Fruit fly (Drosophila melanogaster) whole organism, embryonic: Measurements from ENCODE around the gene CG42445.

ENCODE experiments used
- Awh ChIP-seq: fragments of 200-800 bp; sonication (Bioruptor generic); IDR thresholded peaks from 2 replicates; pipeline ENCODE4, ENCODE4 v1.3.6; 2022; ENCODE audit warnings: missing biosample characterization, missing genetic modification characterization
- CG11504 ChIP-seq: fragments of 200-800 bp; sonication (Bioruptor generic); optimal IDR thresholded peaks from 3 replicates; lab custom pipeline; 2019; ENCODE audit warnings: missing biosample characterization, mild to moderate bottlenecking, missing genetic modification characterization, moderate library complexity
- CG12236 ChIP-seq: fragments of 200-800 bp; sonication (Bioruptor generic); optimal IDR thresholded peaks from 2 replicates; lab custom pipeline; 2016; ENCODE audit warnings: missing biosample characterization, missing genetic modification characterization
- CG12299 ChIP-seq: fragments of 200-800 bp; sonication (Bioruptor generic); optimal IDR thresholded peaks from 2 replicates; lab custom pipeline; 2018; ENCODE audit warnings: missing biosample characterization, mild to moderate bottlenecking, missing genetic modification characterization
- CG14710 ChIP-seq: fragments of 200-800 bp; sonication (Bioruptor generic); optimal IDR thresholded peaks from 3 replicates; lab custom pipeline; 2019; ENCODE audit warnings: missing biosample characterization, mild to moderate bottlenecking, missing genetic modification characterization, moderate library complexity
- CG15479 ChIP-seq: fragments of 200-800 bp; sonication (Bioruptor generic); optimal IDR thresholded peaks from 3 replicates; lab custom pipeline; 2019; ENCODE audit warnings: missing biosample characterization, mild to moderate bottlenecking, missing genetic modification characterization, moderate library complexity
- CG15601 ChIP-seq: fragments of 200-800 bp; sonication (Bioruptor generic); optimal IDR thresholded peaks from 3 replicates; lab custom pipeline; 2019; ENCODE audit warnings: missing biosample characterization, mild to moderate bottlenecking, missing genetic modification characterization, moderate library complexity
- CG17385 ChIP-seq: fragments of 200-800 bp; sonication (Bioruptor generic); optimal IDR thresholded peaks from 3 replicates; lab custom pipeline; 2018; ENCODE audit warnings: missing biosample characterization, mild to moderate bottlenecking, missing genetic modification characterization
- CG18619 ChIP-seq: fragments of 200-800 bp; sonication (Bioruptor generic); optimal IDR thresholded peaks from 3 replicates; lab custom pipeline; 2017; ENCODE audit warnings: missing biosample characterization, mild to moderate bottlenecking, missing genetic modification characterization
- CG2199 ChIP-seq: fragments of 200-800 bp; sonication (Bioruptor generic); IDR thresholded peaks from 3 replicates; pipeline ENCODE4 v1.3.6; 2022; ENCODE audit warnings: missing biosample characterization, missing genetic modification characterization
- CG31441 ChIP-seq: fragments of 200-800 bp; sonication (Bioruptor generic); IDR thresholded peaks from 2 replicates; pipeline ENCODE4 v1.3.6; 2022; ENCODE audit warnings: missing biosample characterization, missing genetic modification characterization
- CG32767 ChIP-seq: fragments of 200-800 bp; sonication (Bioruptor generic); IDR thresholded peaks from 2 replicates; pipeline ENCODE4 v1.3.6; 2022; ENCODE audit warnings: missing biosample characterization, missing genetic modification characterization
- CG3281 ChIP-seq: fragments of 200-800 bp; sonication (Bioruptor generic); optimal IDR thresholded peaks from 3 replicates; lab custom pipeline; 2017; ENCODE audit warnings: missing biosample characterization, mild to moderate bottlenecking, missing genetic modification characterization
- CG3407 ChIP-seq: fragments of 200-800 bp; sonication (Bioruptor generic); optimal IDR thresholded peaks from 2 replicates; lab custom pipeline; 2018; ENCODE audit warnings: missing biosample characterization, mild to moderate bottlenecking, missing genetic modification characterization
- CG34422 ChIP-seq: fragments of 200-800 bp; sonication (Bioruptor generic); IDR thresholded peaks from 3 replicates; pipeline ENCODE4 v1.3.6; 2022; ENCODE audit warnings: missing biosample characterization, missing genetic modification characterization
- CG4617 ChIP-seq: fragments of 200-800 bp; sonication (Bioruptor generic); optimal IDR thresholded peaks from 3 replicates; lab custom pipeline; 2016; ENCODE audit warnings: missing biosample characterization, missing genetic modification characterization, borderline replicate concordance
- CG6272 ChIP-seq: fragments of 200-800 bp; sonication (Bioruptor generic); IDR thresholded peaks from 2 replicates; pipeline ENCODE4 v1.3.6; 2022; ENCODE audit warnings: missing biosample characterization, missing genetic modification characterization
- CG6854 ChIP-seq: fragments of 200-800 bp; sonication (Bioruptor generic); optimal IDR thresholded peaks from 3 replicates; lab custom pipeline; 2017; ENCODE audit warnings: missing biosample characterization, mild to moderate bottlenecking, missing genetic modification characterization
- CG9797 ChIP-seq: fragments of 200-800 bp; sonication (Bioruptor generic); optimal IDR thresholded peaks from 3 replicates; lab custom pipeline; 2018; ENCODE audit warnings: missing biosample characterization, mild to moderate bottlenecking, missing genetic modification characterization
- Chrac-16 ChIP-seq: fragments of 200-800 bp; sonication (Bioruptor generic); optimal IDR thresholded peaks from 3 replicates; lab custom pipeline; 2016; ENCODE audit warnings: missing biosample characterization, missing genetic modification characterization
- CoRest ChIP-seq: fragments of 200-800 bp; sonication (Bioruptor generic); optimal IDR thresholded peaks from 3 replicates; lab custom pipeline; 2018; ENCODE audit warnings: missing biosample characterization, mild to moderate bottlenecking, missing genetic modification characterization, moderate library complexity
- Dad ChIP-seq: fragments of 200-800 bp; sonication (Bioruptor generic); optimal IDR thresholded peaks from 3 replicates; lab custom pipeline; 2016; ENCODE audit warnings: missing biosample characterization, missing genetic modification characterization
- Dll ChIP-seq: fragments of 200-800 bp; sonication (Bioruptor generic); IDR thresholded peaks from 4 replicates; pipeline ENCODE4 v1.3.6; 2022; ENCODE audit warnings: missing biosample characterization, missing genetic modification characterization; ENCODE audit not compliant: partially characterized antibody
- H2.0 ChIP-seq: fragments of 200-800 bp; sonication (Bioruptor generic); IDR thresholded peaks from 2 replicates; pipeline ENCODE4 v1.3.6; 2022; ENCODE audit warnings: missing biosample characterization, missing genetic modification characterization
- Med ChIP-seq: fragments of 200-800 bp; sonication (Bioruptor generic); peaks from one replicate; lab custom pipeline; 2016; ENCODE audit warnings: missing biosample characterization, missing genetic modification characterization, mild to moderate bottlenecking, inconsistent platforms, moderate library complexity
- Mrtf ChIP-seq: fragments of 200-800 bp; sonication (Bioruptor generic); IDR thresholded peaks from 3 replicates; pipeline ENCODE4 v1.3.6; 2022; ENCODE audit warnings: missing biosample characterization, missing genetic modification characterization
- Sin3A ChIP-seq: fragments of >200 bp; optimal IDR thresholded peaks from 2 replicates; lab custom pipeline; 2018
- Sox102F ChIP-seq: fragments of 200-800 bp; sonication (Bioruptor generic); optimal IDR thresholded peaks from 2 replicates; lab custom pipeline; 2018; ENCODE audit warnings: missing biosample characterization, mild to moderate bottlenecking, missing genetic modification characterization, moderate library complexity
- Usf ChIP-seq: fragments of 200-800 bp; sonication (Bioruptor generic); optimal IDR thresholded peaks from 2 replicates; lab custom pipeline; 2017; ENCODE audit warnings: missing genotype, missing biosample characterization, missing genetic modification characterization
- Xbp1 ChIP-seq: fragments of 200-800 bp; sonication (Bioruptor generic); optimal IDR thresholded peaks from 3 replicates; lab custom pipeline; 2016; ENCODE audit warnings: missing biosample characterization, mild to moderate bottlenecking, missing genetic modification characterization
- dati ChIP-seq: fragments of 200-800 bp; sonication (Bioruptor generic); IDR thresholded peaks from 2 replicates; pipeline ENCODE4 v1.3.6; 2022; ENCODE audit warnings: missing biosample characterization, missing genetic modification characterization
- dmrt11E ChIP-seq: fragments of 200-800 bp; sonication (Bioruptor generic); optimal IDR thresholded peaks from 3 replicates; lab custom pipeline; 2018; ENCODE audit warnings: missing biosample characterization, mild to moderate bottlenecking, missing genetic modification characterization, moderate library complexity
- emc ChIP-seq: fragments of 200-800 bp; sonication (Bioruptor generic); optimal IDR thresholded peaks from 2 replicates; lab custom pipeline; 2016; ENCODE audit warnings: missing biosample characterization, missing genetic modification characterization
- exex ChIP-seq: fragments of 200-800 bp; sonication (Bioruptor generic); optimal IDR thresholded peaks from 4 replicates; lab custom pipeline; 2018; ENCODE audit warnings: missing biosample characterization, mild to moderate bottlenecking, missing genetic modification characterization, moderate library complexity
- fd64A ChIP-seq: fragments of 200-800 bp; sonication (Bioruptor generic); optimal IDR thresholded peaks from 3 replicates; lab custom pipeline; 2018; ENCODE audit warnings: missing biosample characterization, mild to moderate bottlenecking, missing genetic modification characterization
- ham ChIP-seq: fragments of 200-800 bp; sonication (Bioruptor generic); IDR thresholded peaks from 2 replicates; pipeline ENCODE4 v1.3.6; 2022; ENCODE audit warnings: missing biosample characterization, missing genetic modification characterization
- jing ChIP-seq: fragments of 200-800 bp; sonication (Bioruptor generic); optimal IDR thresholded peaks from 2 replicates; lab custom pipeline; 2018; ENCODE audit warnings: missing biosample characterization, mild to moderate bottlenecking, missing genetic modification characterization
- lov ChIP-seq, 2 experiments: fragments of 200-800 bp in 1 of 2; fragments of >200 bp in 1 of 2; sonication (Bioruptor generic) in 1 of 2; IDR thresholded peaks in 1 of 2; optimal IDR thresholded peaks in 1 of 2; 2 replicates in 1 of 2; 3 replicates in 1 of 2; pipeline versions ENCODE4 v1.3.6 to Lab custom; 2017 to 2022; ENCODE audit warnings: missing biosample characterization in 1 of 2, missing genetic modification characterization in 1 of 2
- nerfin-2 ChIP-seq: fragments of 200-800 bp; sonication (Bioruptor generic); IDR thresholded peaks from 2 replicates; pipeline ENCODE4 v1.3.6; 2022; ENCODE audit warnings: missing biosample characterization, missing genetic modification characterization; ENCODE audit not compliant: partially characterized antibody
- nmo ChIP-seq: fragments of 200-800 bp; sonication (Bioruptor generic); optimal IDR thresholded peaks from 2 replicates; lab custom pipeline; 2018; ENCODE audit warnings: missing biosample characterization, mild to moderate bottlenecking, missing genetic modification characterization, moderate library complexity
- psq ChIP-seq: fragments of 200-800 bp; sonication (Bioruptor generic); optimal IDR thresholded peaks from 2 replicates; lab custom pipeline; 2017; ENCODE audit warnings: missing biosample characterization, missing genetic modification characterization
- slou ChIP-seq: fragments of 200-800 bp; sonication (Bioruptor generic); optimal IDR thresholded peaks from 3 replicates; lab custom pipeline; 2016; ENCODE audit warnings: missing biosample characterization, missing genetic modification characterization
- sqz ChIP-seq: fragments of 200-800 bp; sonication (Bioruptor generic); optimal IDR thresholded peaks from 3 replicates; lab custom pipeline; 2018; ENCODE audit warnings: missing biosample characterization, mild to moderate bottlenecking, missing genetic modification characterization
- tap ChIP-seq: fragments of 200-800 bp; optimal IDR thresholded peaks from 3 replicates; lab custom pipeline; 2019; ENCODE audit warnings: missing biosample characterization, mild to moderate bottlenecking, missing genetic modification characterization, moderate library complexity
- trem ChIP-seq: fragments of 200-800 bp; optimal IDR thresholded peaks from 3 replicates; lab custom pipeline; 2019; ENCODE audit warnings: missing biosample characterization, mild to moderate bottlenecking, missing genetic modification characterization, moderate library complexity
- tup ChIP-seq: fragments of 200-800 bp; sonication (Bioruptor generic); optimal IDR thresholded peaks from 2 replicates; lab custom pipeline; 2016; ENCODE audit warnings: missing biosample characterization, mild to moderate bottlenecking, missing genetic modification characterization, moderate library complexity
- unpg ChIP-seq: fragments of 200-800 bp; sonication (Bioruptor generic); optimal IDR thresholded peaks from 3 replicates; lab custom pipeline; 2018; ENCODE audit warnings: missing biosample characterization, mild to moderate bottlenecking, missing genetic modification characterization, moderate library complexity
- vnd ChIP-seq: fragments of 200-800 bp; sonication (Bioruptor generic); IDR thresholded peaks from 3 replicates; pipeline ENCODE4 v1.3.6; 2022; ENCODE audit warnings: missing biosample characterization, missing genetic modification characterization; ENCODE audit not compliant: partially characterized antibody

CG42445 gene

DNA sequence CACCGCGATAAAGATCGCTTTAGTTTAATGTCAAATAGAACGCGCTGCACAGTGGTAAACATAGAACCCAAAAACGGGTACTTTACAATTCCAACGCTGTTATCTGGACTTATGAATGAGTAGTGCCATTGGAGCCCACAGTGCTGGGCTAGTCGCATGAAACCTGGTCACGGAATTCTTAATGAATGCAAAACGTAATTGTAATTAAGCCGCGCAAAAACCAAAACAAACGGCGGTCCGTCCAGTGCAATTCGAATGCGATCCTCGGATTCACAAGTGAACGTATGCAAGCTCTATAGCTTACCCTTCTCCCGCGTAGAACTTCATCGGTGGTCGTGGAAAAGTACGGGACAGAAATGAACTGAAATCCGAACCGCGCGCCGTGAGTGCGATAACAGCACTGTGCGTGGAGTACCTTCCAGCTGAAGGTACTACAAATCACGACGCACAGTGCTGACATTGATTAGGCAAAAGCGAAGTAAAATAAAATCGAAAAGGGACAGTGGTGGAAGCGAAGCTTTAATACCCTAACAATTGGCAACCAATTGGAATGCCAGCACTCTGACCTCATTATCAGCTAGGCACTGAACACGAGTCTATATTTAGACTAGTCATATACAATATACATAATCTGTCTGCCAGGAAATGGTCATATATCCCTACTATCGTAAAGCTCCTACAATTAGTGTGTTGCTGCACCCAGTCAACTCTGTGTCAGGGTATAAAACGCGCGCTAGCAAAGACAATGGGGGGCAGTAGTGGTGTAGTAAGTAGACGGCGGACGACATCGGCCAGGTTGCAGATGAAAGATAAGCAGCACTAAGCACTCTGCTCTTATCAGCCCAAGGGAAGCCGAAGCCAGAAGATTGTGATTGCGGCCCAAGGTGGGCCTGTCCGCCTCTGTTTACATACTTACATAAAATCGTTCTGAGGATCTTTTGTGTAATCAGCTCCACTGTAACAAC lies 26.8 kb upstream of the CG42445 start (continued):
- TF ChIP-seq CG3407 (GFP tag; lab: Kevin White, UChicago): no peak
- TF ChIP-seq exex: peak; percentile 80
- TF ChIP-seq tap: peak; percentile 31
- peak; percentile 84 for TF ChIP-seq Med
- no peak for TF ChIP-seq psq (GFP tag; lab: Kevin White, UChicago)
- peak; percentile 54; the same call in 2 of the 3 replicates for TF ChIP-seq CG34422 (GFP tag; lab: Robert Waterston, UW)
- 0 out of 2 replicates have a peak, but pooled peaks have one; percentile 25 for TF ChIP-seq ham (GFP tag; lab: Robert Waterston, UW)
- peak; percentile 10 for TF ChIP-seq CG12299 (tag; lab: Kevin White, UChicago)
- no peak for TF ChIP-seq nerfin-2 (GFP tag; lab: Robert Waterston, UW)
- no peak for TF ChIP-seq sqz (GFP tag; lab: Kevin White, UChicago)
- TF ChIP-seq fd64A (GFP tag; lab: Kevin White, UChicago): peak; percentile 5
- TF ChIP-seq CG14710 (tag; lab: Kevin White, UChicago): no peak
- TF ChIP-seq slou (GFP tag; lab: Kevin White, UChicago): no peak
- TF ChIP-seq CG15601 (tag; lab: Kevin White, UChicago): no peak
- no peak for TF ChIP-seq Dad (GFP tag; lab: Kevin White, UChicago)
- TF ChIP-seq Chrac-16: peak; percentile 34
- TF ChIP-seq CG32767: no peak
- TF ChIP-seq emc (GFP tag; lab: Kevin White, UChicago): no peak
- TF ChIP-seq nmo (GFP tag; lab: Kevin White, UChicago): peak; percentile 37
- TF ChIP-seq CG6854: peak; percentile 38
- TF ChIP-seq CG9797 (GFP tag; lab: Kevin White, UChicago): no peak
- no peak for TF ChIP-seq Sin3A (lab: Kevin White, UChicago)
- peak; percentile 57 for TF ChIP-seq CG11504 (tag; lab: Kevin White, UChicago)
- peak; percentile 38 for TF ChIP-seq unpg (GFP tag; lab: Kevin White, UChicago)
- TF ChIP-seq Xbp1 (GFP tag; lab: Kevin White, UChicago): peak; percentile 56
- no peak for TF ChIP-seq H2.0
- no peak for TF ChIP-seq CG15479 (GFP tag; lab: Kevin White, UChicago)
- TF ChIP-seq CG2199 (GFP tag; lab: Robert Waterston, UW): no peak
- TF ChIP-seq Mrtf (GFP tag; lab: Robert Waterston, UW): no peak
- TF ChIP-seq CG31441 (GFP tag; lab: Robert Waterston, UW): peak; percentile 51
- no peak for TF ChIP-seq dati (GFP tag; lab: Robert Waterston, UW)
- no peak for TF ChIP-seq Usf (GFP tag; lab: Kevin White, UChicago)
- no peak for TF ChIP-seq Dll (GFP tag; lab: Robert Waterston, UW)
- TF ChIP-seq CG17385 (GFP tag; lab: Kevin White, UChicago): peak; percentile 33
- TF ChIP-seq Awh (GFP tag; lab: Robert Waterston, UW): 0 out of 2 replicates have a peak, but pooled peaks have one; percentile 25
- peak; percentile 64 for TF ChIP-seq CG3281 (GFP tag; lab: Kevin White, UChicago)
- TF ChIP-seq tup (GFP tag; lab: Kevin White, UChicago): peak; percentile 30
- no peak for TF ChIP-seq CG4617 (GFP tag; lab: Kevin White, UChicago)
- no peak for TF ChIP-seq CG12236 (GFP tag; lab: Kevin White, UChicago)
- no peak for TF ChIP-seq lov (optimal IDR thresholded peaks at IDR 0.05; lab: Kevin White, UChicago)
- TF ChIP-seq lov (GFP tag; IDR thresholded peaks at IDR 0.05; lab: Robert Waterston, UW): no peak
- TF ChIP-seq vnd: no peak
- TF ChIP-seq trem (tag; lab: Kevin White, UChicago): no peak
- TF ChIP-seq CG18619 (GFP tag; lab: Kevin White, UChicago): no peak
- no peak for TF ChIP-seq dmrt11E
- TF ChIP-seq jing (GFP tag; lab: Kevin White, UChicago): no peak
- TF ChIP-seq CoRest: peak; percentile 59
- TF ChIP-seq Sox102F (GFP tag; lab: Kevin White, UChicago): peak; percentile 62
- TF ChIP-seq CG6272 (GFP tag; lab: Robert Waterston, UW): peak; percentile 46; the same call in 1 of the 2 replicates
